Worm (Caenorhabditis elegans) whole organism, L1 larva: ENCODE results near the gene K10D2.5.

Experiments used
- C04F5.9 ChIP-seq: sonication (generic microtip); optimal IDR thresholded peaks from 2 replicates; lab custom pipeline; 2016; ENCODE audit warnings: missing genetic modification characterization, missing compliant biosample characterization
- C34B4.2 ChIP-seq: sonication (generic microtip); optimal IDR thresholded peaks from 2 replicates; lab custom pipeline; 2017; ENCODE audit warnings: mild to moderate bottlenecking, missing genetic modification characterization, missing compliant biosample characterization
- F16B12.6 ChIP-seq: fragments of 150-350 bp; optimal IDR thresholded peaks from 2 replicates; lab custom pipeline; 2014; ENCODE audit warnings: missing biosample characterization, missing genetic modification characterization
- Y116A8C.19 ChIP-seq: sonication (generic microtip); optimal IDR thresholded peaks from 2 replicates; lab custom pipeline; 2016; ENCODE audit warnings: missing compliant biosample characterization, missing genetic modification characterization, borderline replicate concordance
- aha-1 ChIP-seq: fragments of 150-350 bp; optimal IDR thresholded peaks from 2 replicates; lab custom pipeline; 2014; ENCODE audit warnings: missing biosample characterization, missing genetic modification characterization
- alr-1 ChIP-seq: fragments of 200-800 bp; sonication (Bioruptor generic); optimal IDR thresholded peaks from 2 replicates; lab custom pipeline; 2018; ENCODE audit warnings: borderline replicate concordance, mild to moderate bottlenecking, missing genetic modification characterization, missing compliant biosample characterization
- ama-1 ChIP-seq: fragments of 150-350 bp; optimal IDR thresholded peaks from 2 replicates; lab custom pipeline; 2014
- ceh-8 ChIP-seq: fragments of 200-800 bp; sonication (Bioruptor generic); optimal IDR thresholded peaks from 2 replicates; lab custom pipeline; 2018; ENCODE audit warnings: mild to moderate bottlenecking, missing genetic modification characterization, moderate library complexity, missing compliant biosample characterization
- ceh-88 ChIP-seq: fragments of 200-800 bp; sonication (Bioruptor generic); IDR thresholded peaks from 2 replicates; pipeline ENCODE4 v1.3.6; 2022; ENCODE audit warnings: missing genetic modification characterization, missing compliant biosample characterization
- ceh-90 ChIP-seq: sonication (generic microtip); optimal IDR thresholded peaks from 2 replicates; lab custom pipeline; 2016; ENCODE audit warnings: missing genetic modification characterization, missing compliant biosample characterization
- ces-1 ChIP-seq: fragments of 150-350 bp; optimal IDR thresholded peaks from 2 replicates; lab custom pipeline; 2014; ENCODE audit warnings: missing biosample characterization, missing genetic modification reagents, missing genetic modification characterization
- dpl-1 ChIP-seq, 3 experiments: fragments of 150-350 bp in 2 of 3; sonication (generic microtip) in 1 of 3; optimal IDR thresholded peaks; 2 replicates each; lab custom pipeline; 2014 to 2017; ENCODE audit warnings: missing biosample characterization in 3 of 3, missing genetic modification characterization in 3 of 3, missing genetic modification reagents in 3 of 3
- efl-1 ChIP-seq, 4 experiments: fragments of 150-350 bp; optimal IDR thresholded peaks in 3 of 4; peaks in 1 of 4; 1 replicate in 1 of 4; 2 replicates in 3 of 4; lab custom pipeline; 2014; ENCODE audit warnings: missing biosample characterization in 2 of 4, missing genetic modification characterization in 2 of 4, missing genetic modification reagents in 2 of 4
- efl-3 ChIP-seq: fragments of 200-800 bp; sonication (Bioruptor generic); optimal IDR thresholded peaks from 2 replicates; lab custom pipeline; 2018; ENCODE audit warnings: mild to moderate bottlenecking, missing genetic modification characterization, missing compliant biosample characterization
- egl-13 ChIP-seq: sonication (generic microtip); optimal IDR thresholded peaks from 2 replicates; lab custom pipeline; 2016; ENCODE audit warnings: missing genotype, missing genetic modification reagents, missing genetic modification characterization, missing compliant biosample characterization
- elt-3 ChIP-seq, 6 experiments: fragments of 150-350 bp in 1 of 6; sonication (generic microtip); optimal IDR thresholded peaks; 2 replicates each; lab custom pipeline; 2017 to 2018; ENCODE audit warnings: missing biosample characterization in 6 of 6, missing genetic modification characterization in 6 of 6, inconsistent platforms in 1 of 6
- fkh-4 ChIP-seq: sonication (generic microtip); optimal IDR thresholded peaks from 2 replicates; lab custom pipeline; 2016; ENCODE audit warnings: missing compliant biosample characterization, missing genetic modification characterization, borderline replicate concordance
- fkh-8 ChIP-seq: sonication (generic microtip); optimal IDR thresholded peaks from 2 replicates; lab custom pipeline; 2016; ENCODE audit warnings: mild to moderate bottlenecking, missing genetic modification characterization, missing compliant biosample characterization
- grh-1 ChIP-seq: fragments of 200-800 bp; sonication (Bioruptor generic); IDR thresholded peaks from 2 replicates; pipeline ENCODE4 v1.3.6; 2022; ENCODE audit warnings: missing genetic modification reagents, missing genetic modification characterization, missing compliant biosample characterization
- hlh-17 ChIP-seq: fragments of 200-800 bp; sonication (Bioruptor generic); optimal IDR thresholded peaks from 2 replicates; lab custom pipeline; 2018; ENCODE audit warnings: missing genetic modification characterization, mild to moderate bottlenecking, missing compliant biosample characterization, moderate library complexity, borderline replicate concordance
- irx-1 ChIP-seq: sonication (generic microtip); optimal IDR thresholded peaks from 2 replicates; lab custom pipeline; 2016; ENCODE audit warnings: missing genetic modification characterization, missing compliant biosample characterization
- jun-1 ChIP-seq: fragments of 150-350 bp; optimal IDR thresholded peaks from 2 replicates; lab custom pipeline; 2014; ENCODE audit warnings: missing biosample characterization, missing genetic modification reagents, missing genetic modification characterization
- lin-13 ChIP-seq: fragments of 150-350 bp; optimal IDR thresholded peaks from 2 replicates; lab custom pipeline; 2014; ENCODE audit warnings: missing biosample characterization, missing genetic modification reagents, missing genetic modification characterization
- lir-3 ChIP-seq: sonication (generic microtip); optimal IDR thresholded peaks from 2 replicates; lab custom pipeline; 2016; ENCODE audit warnings: mild to moderate bottlenecking, missing genetic modification characterization, moderate library complexity, missing compliant biosample characterization; ENCODE audit not compliant: poor library complexity
- mab-9 ChIP-seq: fragments of 200-800 bp; sonication (Bioruptor generic); IDR thresholded peaks from 2 replicates; pipeline ENCODE4 v1.3.6; 2022; ENCODE audit warnings: missing genetic modification reagents, missing genetic modification characterization, missing compliant biosample characterization
- mdl-1 ChIP-seq, 2 experiments: fragments of 150-350 bp; optimal IDR thresholded peaks; 2 replicates each; lab custom pipeline; 2014 to 2017; ENCODE audit warnings: missing biosample characterization in 2 of 2, missing genetic modification characterization in 2 of 2, inconsistent platforms in 1 of 2
- nhr-19 ChIP-seq: fragments of 200-800 bp; sonication (Bioruptor generic); conservative IDR thresholded peaks from 2 replicates; pipeline ENCODE4 v1.3.6; 2022; ENCODE audit warnings: missing genetic modification characterization, missing compliant biosample characterization
- nhr-20 ChIP-seq: sonication (generic microtip); optimal IDR thresholded peaks from 2 replicates; lab custom pipeline; 2016; ENCODE audit warnings: mild to moderate bottlenecking, missing genetic modification characterization, missing compliant biosample characterization
- nhr-237 ChIP-seq: fragments of 150-350 bp; optimal IDR thresholded peaks from 2 replicates; lab custom pipeline; 2014; ENCODE audit warnings: missing biosample characterization, missing genetic modification characterization
- nhr-28 ChIP-seq: fragments of 150-350 bp; optimal IDR thresholded peaks from 2 replicates; lab custom pipeline; 2014; ENCODE audit warnings: missing biosample characterization, missing genetic modification characterization
- nhr-77 ChIP-seq: fragments of 150-350 bp; optimal IDR thresholded peaks from 2 replicates; lab custom pipeline; 2014; ENCODE audit warnings: missing biosample characterization, missing genetic modification characterization
- nhr-90 ChIP-seq: sonication (generic microtip); optimal IDR thresholded peaks from 2 replicates; lab custom pipeline; 2016; ENCODE audit warnings: mild to moderate bottlenecking, missing genetic modification characterization, missing compliant biosample characterization; ENCODE audit not compliant: poor library complexity
- pqm-1 ChIP-seq: sonication (generic microtip); optimal IDR thresholded peaks from 3 replicates; lab custom pipeline; 2017; ENCODE audit warnings: missing biosample characterization, missing genetic modification characterization
- snpc-4 ChIP-seq: fragments of 150-350 bp; optimal IDR thresholded peaks from 2 replicates; lab custom pipeline; 2014; ENCODE audit warnings: missing biosample characterization, missing genetic modification characterization
- sox-4 ChIP-seq: sonication (generic microtip); optimal IDR thresholded peaks from 2 replicates; lab custom pipeline; 2016; ENCODE audit warnings: missing genetic modification characterization, missing compliant biosample characterization
- sptf-1 ChIP-seq: fragments of 150-350 bp; optimal IDR thresholded peaks from 2 replicates; lab custom pipeline; 2014; ENCODE audit warnings: missing biosample characterization, missing genetic modification characterization
- tbx-2 ChIP-seq: sonication (generic microtip); optimal IDR thresholded peaks from 2 replicates; lab custom pipeline; 2016; ENCODE audit warnings: missing genetic modification characterization, missing compliant biosample characterization
- tlp-1 ChIP-seq: fragments of 150-350 bp; optimal IDR thresholded peaks from 2 replicates; lab custom pipeline; 2014; ENCODE audit warnings: missing biosample characterization, missing genetic modification characterization
- unc-30 ChIP-seq: sonication (generic microtip); optimal IDR thresholded peaks from 2 replicates; lab custom pipeline; 2017; ENCODE audit warnings: missing biosample characterization, missing genetic modification characterization
- unc-62 ChIP-seq: fragments of 150-350 bp; optimal IDR thresholded peaks from 2 replicates; lab custom pipeline; 2014; ENCODE audit warnings: missing biosample characterization, missing genetic modification reagents, missing genetic modification characterization
- unc-86 ChIP-seq: sonication (generic microtip); optimal IDR thresholded peaks from 2 replicates; lab custom pipeline; 2016; ENCODE audit warnings: missing genetic modification characterization, missing compliant biosample characterization
- unc-98 ChIP-seq: fragments of 200-800 bp; sonication (Bioruptor generic); IDR thresholded peaks from 2 replicates; pipeline ENCODE4 v1.3.6; 2022; ENCODE audit warnings: missing genetic modification characterization, missing compliant biosample characterization
- ztf-11 ChIP-seq, 2 experiments: sonication (generic microtip); optimal IDR thresholded peaks; 2 replicates each; lab custom pipeline; 2016 to 2017; ENCODE audit warnings: missing genetic modification characterization in 2 of 2, missing biosample characterization in 1 of 2, missing compliant biosample characterization in 1 of 2

The K10D2.5 gene

ce11 chrIII:5153137-5153536 lies 19.4 kb upstream of the K10D2.5 start, which contains the start of the genes rbm-42 and grwd-1 (continued):
- TF ChIP-seq ceh-8 = no peak
- no peak for TF ChIP-seq ceh-90 (tag; lab: Kevin White, UChicago)
- TF ChIP-seq C34B4.2 (tag; lab: Kevin White, UChicago) = no peak
- no peak for TF ChIP-seq C04F5.9 (tag; lab: Kevin White, UChicago)
- no peak for TF ChIP-seq unc-98 (GFP tag; lab: Robert Waterston, UW)
- TF ChIP-seq lir-3 (tag; lab: Kevin White, UChicago) = no peak
- TF ChIP-seq ceh-88 (GFP tag; lab: Robert Waterston, UW) = no peak
- no peak for TF ChIP-seq pqm-1 (tag; lab: Kevin White, UChicago)
- TF ChIP-seq aha-1 (tag; lab: Kevin White, UChicago) = no peak
- TF ChIP-seq nhr-20 (tag; lab: Kevin White, UChicago) = no peak
- no peak for TF ChIP-seq fkh-4 (tag; lab: Kevin White, UChicago)
- peak in 2 of 3 experiments; percentile 49 to 57 for TF ChIP-seq dpl-1 (GFP tag; optimal IDR thresholded peaks at IDR 0.05; lab: Kevin White, UChicago)
- peak; percentile 83 for TF ChIP-seq F16B12.6 (tag; lab: Kevin White, UChicago)
- no peak for TF ChIP-seq tlp-1 (tag; lab: Kevin White, UChicago)
- no peak for TF ChIP-seq grh-1
- TF ChIP-seq nhr-237 = no peak
- TF ChIP-seq nhr-28 = no peak
- TF ChIP-seq unc-62 = no peak
- TF ChIP-seq sptf-1 (tag; lab: Kevin White, UChicago) = no peak
- TF ChIP-seq lin-13 (GFP tag; lab: Kevin White, UChicago) = no peak
- no peak for TF ChIP-seq ama-1 (lab: Kevin White, UChicago)
- no peak for TF ChIP-seq sox-4 (tag; lab: Kevin White, UChicago)
- TF ChIP-seq efl-1 (optimal IDR thresholded peaks at IDR 0.05; lab: Kevin White, UChicago) = peak; percentile 32 to 43
- peak; percentile 58 to 76 for TF ChIP-seq efl-1 (GFP tag; optimal IDR thresholded peaks at IDR 0.05 in 1 of 2; lab: Kevin White, UChicago)
- no peak for TF ChIP-seq nhr-19 (GFP tag; lab: Robert Waterston, UW)
- peak; percentile 42 for TF ChIP-seq tbx-2 (tag; lab: Kevin White, UChicago)
- TF ChIP-seq alr-1 (tag; lab: Kevin White, UChicago) = no peak
- TF ChIP-seq nhr-77 = no peak
- TF ChIP-seq irx-1 (tag; lab: Kevin White, UChicago) = no peak
- TF ChIP-seq elt-3 (tag; optimal IDR thresholded peaks at IDR 0.05; lab: Kevin White, UChicago) = no peak
- no peak for TF ChIP-seq jun-1 (tag; lab: Kevin White, UChicago)
- TF ChIP-seq snpc-4 (tag; lab: Kevin White, UChicago) = no peak
- no peak for TF ChIP-seq Y116A8C.19
- no peak for TF ChIP-seq mab-9 (GFP tag; lab: Robert Waterston, UW)
- TF ChIP-seq hlh-17 (GFP tag; lab: Kevin White, UChicago) = no peak
- no peak for TF ChIP-seq ztf-11 (tag; optimal IDR thresholded peaks at IDR 0.05; lab: Kevin White, UChicago)
- TF ChIP-seq fkh-8 (tag; lab: Kevin White, UChicago) = no peak
- TF ChIP-seq nhr-90 = no peak
- no peak for TF ChIP-seq mdl-1 (tag; optimal IDR thresholded peaks at IDR 0.05; lab: Kevin White, UChicago)
- TF ChIP-seq unc-86 (tag; lab: Kevin White, UChicago) = no peak
- TF ChIP-seq unc-30 = no peak
- no peak for TF ChIP-seq ces-1 (GFP tag; lab: Kevin White, UChicago)
- TF ChIP-seq egl-13 (tag; lab: Kevin White, UChicago) = no peak

- TF ChIP-seq ztf-11 (tag; optimal IDR thresholded peaks at IDR 0.05; lab: Kevin White, UChicago) (no peak), mdl-1 (tag; optimal IDR thresholded peaks at IDR 0.05; lab: Kevin White, UChicago) (no peak), nhr-77 (no peak), efl-3 (GFP tag; lab: Kevin White, UChicago) (no peak), fkh-4 (tag; lab: Kevin White, UChicago) (no peak)
Observed at ce11 chrIII:5155393-5155792, 17.1 kb upstream of the K10D2.5 start.
